Fruit fly (Drosophila melanogaster) ovary, adult (tissue): ENCODE data around the gene RpL36A.

Experiments
- CG17801 ChIP-seq: fragments of 200-800 bp; optimal IDR thresholded peaks from 2 replicates; lab custom pipeline; 2019; ENCODE audit warnings: missing biosample characterization, mild to moderate bottlenecking, missing genetic modification characterization, moderate library complexity; ENCODE audit not compliant: partially characterized antibody

RpL36A gene

DNA sequence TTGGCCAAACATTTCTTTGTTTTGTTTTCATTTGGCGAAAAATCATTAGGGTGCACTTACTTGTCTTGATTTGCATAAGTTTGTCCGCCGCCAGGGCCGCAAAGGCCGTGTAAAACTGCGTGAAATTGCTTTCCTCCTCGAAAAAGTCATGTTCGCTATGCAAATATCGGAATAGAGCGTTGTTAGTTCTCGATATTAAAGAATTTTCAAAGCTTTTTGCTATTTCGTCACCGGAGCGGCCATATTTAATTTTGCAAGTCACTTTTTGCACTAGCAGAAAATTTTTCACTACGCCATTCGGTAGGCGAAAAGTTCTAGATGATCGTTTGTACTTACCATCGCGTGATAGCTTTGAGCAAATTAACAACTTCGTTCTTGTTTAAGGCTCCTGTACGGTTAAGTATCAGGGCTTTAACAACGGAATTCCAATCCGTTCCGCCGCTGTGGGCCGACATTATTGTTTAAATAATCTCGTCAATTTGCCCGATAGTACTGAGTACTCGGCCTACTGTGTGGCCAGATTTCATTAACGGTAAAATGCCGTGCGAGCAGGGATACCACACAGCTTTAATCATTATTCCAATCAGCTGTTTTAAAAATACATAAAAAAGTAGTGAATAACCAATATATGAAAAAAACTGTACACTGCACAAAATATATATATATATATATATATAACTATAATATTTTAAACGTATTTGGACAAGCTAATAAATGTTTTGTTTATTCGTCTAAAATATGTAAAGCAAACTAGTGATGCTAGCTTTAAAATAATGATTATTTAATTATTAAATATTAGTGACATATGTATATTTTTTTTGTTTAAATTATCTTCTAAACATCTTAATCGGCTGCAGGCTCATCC lies 28.6 kb upstream of the RpL36A start, which contains the start of gene poe:
TSS of gene poe (minus strand) at position 513 of the 865 bp plus-strand sequence.
- peak; percentile 65 for TF ChIP-seq CG17801

- peak; percentile 7 for TF ChIP-seq CG17801
Observed at dm6 chr2L:8043282-8043668, 566 bp upstream of the RpL36A start, which contains the start of gene Megf8. TSS of gene Megf8 (plus strand) at chr2L:8043471.

- no peak for TF ChIP-seq CG17801
Observed at dm6 chr2L:8040872-8041271, 1.8 kb downstream of the RpL36A start, which contains the start of gene CCDC53. TSS of gene CCDC53 (plus strand) at chr2L:8041106.

DNA sequence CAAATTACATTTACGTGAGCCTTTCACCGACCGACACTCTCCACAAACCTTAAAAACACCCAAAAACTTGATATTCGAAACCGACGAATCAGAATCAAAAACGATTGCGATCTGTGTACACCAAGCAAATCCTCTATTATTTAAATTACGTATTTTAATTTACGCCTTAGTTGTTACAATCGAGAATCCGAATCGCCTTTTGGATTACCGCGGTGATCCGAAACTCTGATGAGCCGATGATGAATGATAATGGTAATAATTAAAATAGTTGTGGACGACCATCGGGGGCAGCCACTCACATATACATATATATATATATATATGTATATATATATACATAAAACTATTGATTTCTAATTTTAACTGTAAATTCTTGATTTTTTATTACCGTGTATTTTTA lies 3.0 kb downstream of the RpL36A start, which contains the start of gene CG7367:
TSS of gene CG7367 (minus strand) at position 101 of the 400 bp plus-strand sequence.
- TF ChIP-seq CG17801: no peak

dm6 chr2L:8034734-8035133 lies 8.0 kb downstream of the RpL36A start:
- peak; percentile 26 for TF ChIP-seq CG17801

dm6 chr2L:8033756-8034155 lies 9.0 kb downstream of the RpL36A start:
- no peak for TF ChIP-seq CG17801

dm6 chr2L:8031588-8031987 lies 11.1 kb downstream of the RpL36A start:
- peak; percentile 42 for TF ChIP-seq CG17801

DNA sequence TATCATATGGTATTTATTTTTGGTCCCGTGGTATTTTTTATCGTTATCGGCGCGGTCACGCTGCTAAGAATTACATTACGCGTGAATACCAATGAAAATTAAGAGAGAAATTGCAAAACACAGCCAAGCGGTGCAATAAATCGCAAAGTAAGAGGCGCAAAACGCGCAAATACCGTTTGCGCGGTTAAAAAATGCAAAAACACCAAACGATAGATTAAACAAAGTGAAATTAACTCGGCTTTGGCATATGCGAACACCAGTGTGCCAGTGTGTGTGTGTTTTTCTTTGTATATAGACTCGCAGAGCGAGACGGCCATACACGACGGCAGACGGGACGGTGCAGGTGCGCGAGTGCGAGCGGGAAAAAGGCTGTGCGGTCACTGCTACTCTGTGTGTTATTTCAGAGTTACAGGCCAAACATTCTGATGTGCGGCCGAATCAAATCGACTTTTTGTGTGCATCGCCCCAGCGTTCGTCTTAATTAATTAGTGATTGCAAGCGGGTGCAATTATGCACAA lies 12.0 kb downstream of the RpL36A start, which contains the start of gene Cka:
TSS of gene Cka (plus strand) at position 29 of the 518 bp plus-strand sequence.
- TF ChIP-seq CG17801: no peak

DNA sequence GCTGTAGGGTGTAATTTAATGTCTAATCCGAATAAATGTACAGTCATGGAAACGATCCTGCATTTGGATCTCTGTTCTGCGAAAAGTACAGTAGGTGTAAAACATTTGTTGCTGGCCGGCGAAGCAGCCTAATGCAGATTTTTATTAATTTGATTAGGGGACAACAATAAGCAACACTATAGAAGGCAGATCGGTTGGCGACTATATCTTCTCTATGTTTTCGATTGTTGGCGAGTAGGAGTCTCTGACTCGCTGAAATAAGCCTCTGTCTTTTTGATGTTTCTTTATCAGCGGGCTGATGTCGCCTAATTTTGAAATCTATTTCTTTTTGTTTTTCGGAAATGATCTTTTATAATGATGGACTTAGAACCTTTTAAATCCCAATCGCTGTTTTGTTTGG lies 12.6 kb downstream of the RpL36A start:
- no peak for TF ChIP-seq CG17801

- TF ChIP-seq CG17801: no peak
Observed at dm6 chr2L:8029160-8029852, 13.4 kb downstream of the RpL36A start, which contains the start of gene baf. TSS of gene baf (plus strand) at chr2L:8029462.

DNA sequence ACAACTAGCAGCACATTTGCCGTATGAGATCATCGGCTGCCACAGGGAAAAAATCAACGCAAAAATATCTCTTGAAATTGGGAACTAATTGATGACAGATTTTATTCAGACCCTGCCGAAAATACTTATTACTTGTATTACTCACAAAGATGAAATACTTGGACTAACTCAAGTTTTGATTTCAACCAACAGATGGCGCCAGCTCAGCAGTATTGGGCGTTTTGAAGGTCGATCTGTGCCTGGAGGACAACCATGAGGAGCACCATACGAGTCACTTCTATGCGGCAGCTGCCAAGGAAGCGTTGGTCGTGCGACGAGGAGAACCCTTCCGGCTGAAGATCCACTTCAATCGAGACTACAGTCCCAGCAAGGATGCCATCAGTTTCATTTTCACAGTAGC lies 18.4 kb downstream of the RpL36A start:
- TF ChIP-seq CG17801: no peak

DNA sequence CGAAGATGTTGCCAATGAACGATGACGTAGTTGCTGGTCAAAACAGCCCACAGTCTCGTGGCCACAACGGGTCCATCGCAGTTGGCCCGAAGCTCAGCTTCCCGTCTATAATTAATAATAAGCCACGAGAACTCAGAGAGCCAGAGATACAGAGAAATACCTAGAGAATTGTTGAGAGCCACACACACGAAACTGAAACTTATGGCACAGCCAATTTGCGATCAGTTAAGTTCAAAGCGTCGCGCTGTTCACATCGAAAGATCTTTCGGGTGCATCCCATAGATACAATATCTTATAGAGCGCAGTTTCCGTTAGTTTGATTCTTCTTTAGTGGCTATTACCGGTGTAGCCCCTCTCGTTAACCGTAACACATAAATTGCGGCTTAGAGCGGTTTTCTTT lies 30.2 kb downstream of the RpL36A start:
- TF ChIP-seq CG17801: no peak

- TF ChIP-seq CG17801: no peak
Observed at dm6 chr2L:8010602-8011455, 31.9 kb downstream of the RpL36A start, which contains the start of the genes Glyat and Tg. TSS of gene Glyat (minus strand) at chr2L:8010652. TSS of gene Tg (plus strand) at chr2L:8011405.

DNA sequence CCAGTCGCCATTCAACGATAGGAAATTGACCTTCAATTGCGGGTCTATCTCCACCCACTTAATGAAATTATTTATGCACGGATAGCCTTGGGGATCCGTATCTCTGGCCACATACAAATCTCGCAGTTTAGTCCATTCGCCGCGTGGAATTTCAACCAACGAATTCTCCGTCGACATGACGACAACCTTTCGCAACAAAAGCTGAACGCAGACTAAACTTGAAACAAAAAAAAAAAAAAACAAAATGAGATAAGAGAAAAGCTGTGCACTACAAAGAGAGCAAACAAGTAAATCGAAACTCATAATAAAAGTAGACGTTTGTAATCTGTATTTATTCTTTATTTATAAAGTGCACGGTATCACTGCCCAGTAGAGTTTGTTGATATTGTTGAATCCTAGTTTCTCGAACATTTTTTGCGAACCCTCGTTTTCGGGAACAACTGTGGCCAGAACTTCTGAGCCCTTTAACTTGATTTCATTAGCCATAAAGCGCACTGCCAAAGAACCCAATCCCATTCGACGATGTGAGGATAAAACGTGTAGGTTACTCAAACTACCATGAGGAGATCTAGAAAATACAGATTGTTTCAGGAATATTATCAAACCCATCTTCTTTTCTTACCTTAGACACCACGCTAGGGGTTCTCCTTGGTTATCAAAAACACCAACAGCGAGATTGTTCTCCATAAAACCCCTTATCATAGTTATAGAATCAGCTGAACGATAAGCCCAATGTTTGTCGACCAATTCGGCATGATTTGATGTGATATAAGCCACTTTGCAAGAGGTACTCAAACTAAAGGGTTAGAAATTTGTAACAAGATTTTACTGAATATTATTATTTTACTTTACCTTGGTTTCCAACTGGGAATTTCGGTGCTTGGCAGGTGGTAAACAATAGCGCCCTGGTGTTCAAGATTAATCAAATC lies 33.2 kb downstream of the RpL36A start, which contains the start of gene CG12560:
TSS of gene CG12560 (minus strand) at position 195 of the 929 bp plus-strand sequence.
- no peak for TF ChIP-seq CG17801
